Worm (Caenorhabditis elegans): ENCODE results near the gene bnc-1.

Gene bnc-1

ce11 chrV:12263723-12264122 is 13.1 kb downstream of the bnc-1 start, which contains the start of gene ssp-35:
ssp-35 (minus strand) TSS chrV:12263823.
- no peak for TF ChIP-seq F55B11.4 (tag; optimal IDR thresholded peaks at IDR 0.05; ENCODE audit: borderline replicate concordance, insufficient read depth)
- no peak for TF ChIP-seq bed-2 (GFP tag; IDR thresholded peaks at IDR 0.05)
- TF ChIP-seq zfh-2 (GFP tag; conservative IDR thresholded peaks at IDR 0.05), result no peak
- no peak for TF ChIP-seq ceh-40 (GFP tag; IDR thresholded peaks at IDR 0.05)
- TF ChIP-seq C17E4.6 (GFP tag; IDR thresholded peaks at IDR 0.05), result no peak
- no peak for TF ChIP-seq ceh-27 (GFP tag; optimal IDR thresholded peaks at IDR 0.05)
- no peak for TF ChIP-seq aptf-2 (GFP tag; conservative IDR thresholded peaks at IDR 0.05)
- TF ChIP-seq unc-130 (GFP tag; optimal IDR thresholded peaks at IDR 0.05), result no peak
- TF ChIP-seq B0261.1 (tag; optimal IDR thresholded peaks at IDR 0.05), result no peak
- TF ChIP-seq him-1 (tag; optimal IDR thresholded peaks at IDR 0.05), result no peak
- TF ChIP-seq F52B5.7 (tag; optimal IDR thresholded peaks at IDR 0.05), result no peak
- TF ChIP-seq lir-1 (GFP tag; conservative IDR thresholded peaks at IDR 0.05), result no peak
- no peak for TF ChIP-seq lag-1 (GFP tag; IDR thresholded peaks at IDR 0.05)
- TF ChIP-seq hmg-20 (GFP tag; IDR thresholded peaks at IDR 0.05), result no peak
- no peak for TF ChIP-seq ztf-22 (GFP tag; optimal IDR thresholded peaks at IDR 0.05)
- TF ChIP-seq hsf-1 (GFP tag; IDR thresholded peaks at IDR 0.05), result no peak
- no peak for TF ChIP-seq egrh-3 (GFP tag; IDR thresholded peaks at IDR 0.05)
- TF ChIP-seq snpc-4 (GFP tag; optimal IDR thresholded peaks at IDR 0.05), result no peak
- TF ChIP-seq snpc-4 (tag; optimal IDR thresholded peaks at IDR 0.05), result no peak
- TF ChIP-seq akir-1 (GFP tag; optimal IDR thresholded peaks at IDR 0.05), result no peak
- no peak for TF ChIP-seq athp-1 (tag; optimal IDR thresholded peaks at IDR 0.05)

ce11 chrV:12261377-12261776 is 15.5 kb downstream of the bnc-1 start, which contains the start of gene tbb-6:
tbb-6 (plus strand) TSS chrV:12261531.
- TF ChIP-seq zim-3 (tag; optimal IDR thresholded peaks at IDR 0.05) (no peak), cebp-1 (GFP tag; IDR thresholded peaks at IDR 0.05) (peak; percentile 96), cebp-1 (tag; optimal IDR thresholded peaks at IDR 0.05) (peak; percentile 99)

ce11 chrV:12258922-12259321 is 17.9 kb downstream of the bnc-1 start, which contains the start of gene ugt-56:
ugt-56 (plus strand) TSS chrV:12258982.
- TF ChIP-seq snpc-1.1 (tag; optimal IDR thresholded peaks at IDR 0.05; ENCODE audit: insufficient read depth) (no peak), attf-6 (GFP tag; IDR thresholded peaks at IDR 0.05) (no peak), let-607 (tag; optimal IDR thresholded peaks at IDR 0.05) (no peak), fkh-3 (tag; optimal IDR thresholded peaks at IDR 0.05) (no peak), F33H1.4 (GFP tag; IDR thresholded peaks at IDR 0.05) (no peak)

- TF ChIP-seq F57A8.1 (GFP tag; optimal IDR thresholded peaks at IDR 0.05) (no peak), him-1 (tag; optimal IDR thresholded peaks at IDR 0.05) (no peak), sea-2 (GFP tag; IDR thresholded peaks at IDR 0.05) (no peak), zfh-2 (GFP tag; conservative IDR thresholded peaks at IDR 0.05) (no peak), F55B11.4 (tag; optimal IDR thresholded peaks at IDR 0.05; ENCODE audit: borderline replicate concordance, insufficient read depth) (no peak), ceh-58 (GFP tag; IDR thresholded peaks at IDR 0.05) (no peak), fkh-3 (tag; optimal IDR thresholded peaks at IDR 0.05) (no peak), C17E4.6 (GFP tag; IDR thresholded peaks at IDR 0.05) (no peak), Y79H2A.3 (GFP tag; conservative IDR thresholded peaks at IDR 0.05) (no peak)
Observed at ce11 chrV:12256398-12256797, 20.4 kb downstream of the bnc-1 start, which contains the start of gene ugt-55. ugt-55 (plus strand) TSS chrV:12256698.

Measured in whole organism, young adult.